Fruit fly (Drosophila melanogaster): ENCODE data around the gene Ent1.

DNA sequence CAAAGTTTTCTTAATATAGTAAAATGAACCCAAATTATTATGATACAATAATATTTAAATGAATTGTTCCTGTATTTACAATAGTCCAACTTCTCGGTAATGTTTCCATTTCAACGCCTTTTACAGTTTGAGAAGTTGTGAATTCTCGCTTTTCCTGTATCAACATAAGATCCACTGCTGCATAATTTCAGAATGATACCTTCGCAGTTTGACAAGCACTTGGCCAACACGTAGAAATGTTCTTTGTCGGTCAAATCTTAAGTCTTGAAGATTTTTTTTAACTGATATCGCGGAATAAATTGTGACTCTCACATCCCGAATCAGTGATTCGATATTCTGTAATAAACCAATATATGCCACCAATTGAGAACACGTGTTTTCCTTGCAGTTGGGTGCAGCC is 10.1 kb downstream of the Ent1 start:
- TF ChIP-seq Mnt (GFP tag; optimal IDR thresholded peaks at IDR 0.05) (no peak), CG14711 (tag; optimal IDR thresholded peaks at IDR 0.05) (no peak), Clk (GFP tag; optimal IDR thresholded peaks at IDR 0.05) (no peak), CG11617 (GFP tag; optimal IDR thresholded peaks at IDR 0.05) (no peak), tj (GFP tag; optimal IDR thresholded peaks at IDR 0.05) (no peak)
